Worm (Caenorhabditis elegans): ENCODE data around the gene D1054.18.
A peak's percentile ranks its signal among the peaks of the same experiment; 100 is the strongest.

The D1054.18 gene

DNA sequence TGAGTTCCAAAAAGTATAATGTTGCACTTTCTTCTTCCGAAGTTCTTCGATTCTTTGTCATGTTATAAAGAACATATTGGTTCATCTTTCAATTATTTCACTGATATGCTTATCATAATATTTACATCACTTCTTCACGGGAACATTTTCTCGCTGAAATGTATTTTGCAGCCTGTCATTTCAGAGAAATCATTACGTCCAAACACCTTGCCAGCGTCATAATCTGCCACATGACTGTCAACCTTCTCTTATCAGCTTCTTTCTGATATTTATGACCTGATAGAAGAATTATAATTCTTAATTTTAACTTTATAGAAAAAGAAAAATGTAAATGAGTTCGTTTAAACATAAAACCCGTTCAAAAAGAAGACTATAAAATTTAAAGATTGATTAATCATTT lies 1.1 kb upstream of the D1054.18 start (continued):
- TF ChIP-seq arid-1 (GFP tag; conservative IDR thresholded peaks at IDR 0.05) (no peak), F44E2.7 (GFP tag; IDR thresholded peaks at IDR 0.05) (no peak), T26A8.4 (GFP tag; IDR thresholded peaks at IDR 0.05) (no peak), nhr-48 (tag; optimal IDR thresholded peaks at IDR 0.05) (peak; percentile 83), ceh-20 (GFP tag; IDR thresholded peaks at IDR 0.05) (peak; percentile 69; the same call in 1 of the 2 replicates), nhr-28 (tag; optimal IDR thresholded peaks at IDR 0.05) (peak; percentile 82), T20F7.1 (GFP tag; optimal IDR thresholded peaks at IDR 0.05) (peak; percentile 34), saeg-2 (GFP tag; IDR thresholded peaks at IDR 0.05) (peak; percentile 80; the same call in 1 of the 2 replicates), daf-16 (GFP tag; optimal IDR thresholded peaks at IDR 0.05) (peak in 1 of 2 experiments; percentile 77), daf-16 (tag; optimal IDR thresholded peaks at IDR 0.05) (peak; percentile 93), hlh-30 (tag; optimal IDR thresholded peaks at IDR 0.05; ENCODE audit: insufficient read depth) (peak; percentile 61), nhr-41 (GFP tag; IDR thresholded peaks at IDR 0.05) (0 out of 2 replicates have a peak, but pooled peaks have one; percentile 54), nhr-102 (tag; optimal IDR thresholded peaks at IDR 0.05) (peak; percentile 88), php-3 (GFP tag; IDR thresholded peaks at IDR 0.05) (peak; percentile 96), mdt-29 (GFP tag; IDR thresholded peaks at IDR 0.05) (0 out of 2 replicates have a peak, but pooled peaks have one; percentile 31), R02D3.7 (tag; optimal IDR thresholded peaks at IDR 0.05) (no peak)

DNA sequence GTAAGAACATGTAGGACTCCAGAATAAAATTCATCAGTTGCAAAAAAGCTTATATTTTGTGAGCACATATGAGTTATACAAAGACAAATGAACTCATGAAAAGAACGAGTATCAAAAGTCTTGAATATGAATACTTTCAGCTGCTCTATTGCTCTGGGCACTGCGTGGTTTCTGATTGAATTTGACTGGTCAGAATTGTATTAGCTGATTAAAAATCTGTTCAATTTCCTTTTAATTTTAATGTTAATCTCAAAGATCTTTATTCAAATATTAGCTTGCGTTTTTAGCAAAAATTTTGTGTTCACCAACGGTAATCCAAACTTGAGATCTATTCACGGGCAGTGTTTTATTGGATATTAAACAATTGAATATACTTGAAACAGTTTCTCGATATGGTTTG lies 2.9 kb downstream of the D1054.18 start, which contains the start of gene srh-184:
Gene srh-184, minus strand, starts transcription at position 101 of the 400 bp plus-strand sequence.
- no peak for TF ChIP-seq vab-7 (GFP tag; IDR thresholded peaks at IDR 0.05)
- TF ChIP-seq lsy-2 (tag; optimal IDR thresholded peaks at IDR 0.05): no peak

- TF ChIP-seq hlh-11 (tag; optimal IDR thresholded peaks at IDR 0.05): no peak
- no peak for TF ChIP-seq nhr-102 (tag; optimal IDR thresholded peaks at IDR 0.05)
- TF ChIP-seq madf-9 (GFP tag; conservative IDR thresholded peaks at IDR 0.05): no peak
- TF ChIP-seq egl-43 (GFP tag; IDR thresholded peaks at IDR 0.05): no peak
- TF ChIP-seq lin-15B (tag; optimal IDR thresholded peaks at IDR 0.05): no peak
- no peak for TF ChIP-seq snpc-4 (tag; optimal IDR thresholded peaks at IDR 0.05)
- TF ChIP-seq skn-1 (tag; optimal IDR thresholded peaks at IDR 0.05): no peak
Observed at ce11 chrV:10795494-10795893, 5.5 kb downstream of the D1054.18 start, which contains the start of gene D1054.19. TSS of gene D1054.19 (plus strand) at chrV:10795794.

DNA sequence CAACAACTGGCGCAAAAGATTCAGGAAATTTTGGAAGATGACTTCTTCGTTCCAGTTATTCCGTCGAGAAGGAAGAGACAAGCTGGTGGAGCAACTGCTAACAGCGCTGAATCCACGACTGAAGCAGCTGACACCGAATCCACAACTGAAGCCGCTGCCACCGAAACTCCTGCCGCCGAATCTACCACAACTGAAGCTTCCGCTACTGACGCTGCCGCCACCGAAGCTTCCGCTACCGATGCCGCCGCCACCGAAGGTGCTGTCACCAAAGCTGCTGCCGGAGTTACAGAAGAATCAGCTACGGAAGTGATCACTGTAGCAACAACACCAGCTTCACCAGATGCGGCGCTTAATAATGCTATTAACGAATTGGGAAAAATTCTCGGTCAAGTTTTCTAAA lies 6.5 kb downstream of the D1054.18 start:
- TF ChIP-seq ztf-11 (tag; optimal IDR thresholded peaks at IDR 0.05) (no peak), set-16 (GFP tag; IDR thresholded peaks at IDR 0.05) (peak; percentile 88; the same call in 1 of the 2 replicates), daf-8 (GFP tag; IDR thresholded peaks at IDR 0.05) (no peak), F37D6.2 (tag; optimal IDR thresholded peaks at IDR 0.05) (no peak), unc-39 (tag; optimal IDR thresholded peaks at IDR 0.05) (no peak)

DNA sequence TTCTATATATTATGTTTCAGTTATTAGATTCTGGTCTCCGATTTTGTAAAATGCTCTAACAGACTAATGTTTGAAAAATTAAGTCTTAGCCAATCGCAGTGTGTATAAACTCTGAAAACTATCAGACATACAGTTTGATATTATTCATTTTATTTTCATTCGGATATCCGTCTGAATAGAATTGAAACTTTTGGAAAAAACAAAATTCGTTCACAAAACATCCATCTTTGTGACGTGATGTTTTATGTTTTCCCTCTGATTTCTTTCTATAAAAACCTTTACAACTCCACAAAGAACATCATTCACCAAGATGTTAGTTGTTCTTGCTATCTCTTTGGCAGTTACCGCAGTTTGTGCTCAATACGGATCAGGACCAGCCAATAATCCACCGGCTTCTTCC lies 7.5 kb downstream of the D1054.18 start, which contains the start of gene ule-3:
Gene ule-3, plus strand, starts transcription at position 301 of the 400 bp plus-strand sequence.
- TF ChIP-seq unc-62 (GFP tag; optimal IDR thresholded peaks at IDR 0.05 in 1 of 2) (peak in 1 of 2 experiments; percentile 32), unc-62 (tag; optimal IDR thresholded peaks at IDR 0.05) (no peak), nhr-77 (tag; optimal IDR thresholded peaks at IDR 0.05) (no peak)

- no peak for TF ChIP-seq pqm-1 (tag; optimal IDR thresholded peaks at IDR 0.05)
- no peak for TF ChIP-seq ZK546.5 (tag; optimal IDR thresholded peaks at IDR 0.05)
- TF ChIP-seq hif-1 (tag; optimal IDR thresholded peaks at IDR 0.05): no peak
- no peak for TF ChIP-seq daf-19 (GFP tag; conservative IDR thresholded peaks at IDR 0.05)
- TF ChIP-seq egl-43 (GFP tag; IDR thresholded peaks at IDR 0.05): no peak
- no peak for TF ChIP-seq mdt-29 (GFP tag; IDR thresholded peaks at IDR 0.05)
- no peak for TF ChIP-seq unc-62 (GFP tag; optimal IDR thresholded peaks at IDR 0.05 in 1 of 2)
- TF ChIP-seq unc-62 (tag; optimal IDR thresholded peaks at IDR 0.05): no peak
- no peak for TF ChIP-seq gei-8 (GFP tag; optimal IDR thresholded peaks at IDR 0.05)
Observed at ce11 chrV:10792775-10793174, 8.2 kb downstream of the D1054.18 start, which contains the start of gene D1054.10. TSS of gene D1054.10 (minus strand) at chrV:10792875.

All from whole organism, L4 larva.